Fruit fly (Drosophila melanogaster): Measurements from ENCODE around the gene CG12320.

DNA sequence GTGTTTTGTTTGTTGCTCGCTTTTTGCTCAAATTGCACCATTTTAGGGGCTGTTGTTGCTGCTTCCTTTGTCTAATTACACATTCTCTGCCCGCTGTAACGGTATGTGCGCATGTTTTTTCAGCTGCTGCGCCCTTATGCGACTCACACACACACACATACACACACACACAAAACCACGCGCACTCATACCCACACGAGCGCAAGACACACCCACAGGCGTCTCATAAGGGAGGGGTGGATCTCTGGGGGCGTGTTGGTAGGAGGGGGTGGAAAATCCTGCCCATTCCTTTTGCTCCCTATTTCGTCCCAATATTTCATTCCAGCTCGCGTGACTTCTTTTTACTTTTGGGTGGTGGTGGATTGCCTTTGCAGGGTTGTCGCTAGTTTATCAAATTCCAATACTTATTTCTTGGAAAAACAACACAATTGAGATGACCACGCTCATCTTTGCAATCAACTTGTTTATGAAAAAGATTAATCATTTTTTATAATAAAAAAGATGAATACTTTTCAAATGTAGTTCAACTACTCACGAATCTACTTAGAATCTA lies 7.4 kb downstream of the CG12320 start:
- TF ChIP-seq EcR (GFP tag; optimal IDR thresholded peaks at IDR 0.05): no peak
- no peak for TF ChIP-seq psq (optimal IDR thresholded peaks at IDR 0.05)
- TF ChIP-seq CG8478 (optimal IDR thresholded peaks at IDR 0.05): no peak
- TF ChIP-seq pan (optimal IDR thresholded peaks at IDR 0.05): no peak
- no peak for TF ChIP-seq Dll (optimal IDR thresholded peaks at IDR 0.05)
- TF ChIP-seq usp (GFP tag; optimal IDR thresholded peaks at IDR 0.05): no peak
